Fruit fly (Drosophila melanogaster) whole organism, embryonic: Measurements from ENCODE around the gene Mpcp2.

Source experiments
- Abd-B ChIP-seq: fragments of 200-800 bp; sonication (Bioruptor generic); optimal IDR thresholded peaks from 2 replicates; lab custom pipeline; 2018; ENCODE audit warnings: missing biosample characterization, mild to moderate bottlenecking, missing genetic modification characterization, moderate library complexity
- Adf1 ChIP-seq: fragments of 200-800 bp; sonication (Bioruptor generic); IDR thresholded peaks from 2 replicates; pipeline ENCODE4 v1.3.6; 2022; ENCODE audit warnings: missing biosample characterization, missing genetic modification characterization
- Bgb ChIP-seq: fragments of 200-800 bp; sonication (Bioruptor generic); IDR thresholded peaks from 2 replicates; pipeline ENCODE4 v1.3.6; 2022; ENCODE audit warnings: missing biosample characterization, missing genetic modification characterization; ENCODE audit not compliant: partially characterized antibody
- CG10543 ChIP-seq: fragments of 200-800 bp; sonication (Bioruptor generic); optimal IDR thresholded peaks from 3 replicates; lab custom pipeline; 2017; ENCODE audit warnings: missing biosample characterization, mild to moderate bottlenecking, missing genetic modification characterization, moderate library complexity
- CG11504 ChIP-seq: fragments of 200-800 bp; sonication (Bioruptor generic); optimal IDR thresholded peaks from 3 replicates; lab custom pipeline; 2019; ENCODE audit warnings: missing biosample characterization, mild to moderate bottlenecking, missing genetic modification characterization, moderate library complexity
- CG15601 ChIP-seq: fragments of 200-800 bp; sonication (Bioruptor generic); optimal IDR thresholded peaks from 3 replicates; lab custom pipeline; 2019; ENCODE audit warnings: missing biosample characterization, mild to moderate bottlenecking, missing genetic modification characterization, moderate library complexity
- CG16813 ChIP-seq: fragments of 200-800 bp; sonication (Bioruptor generic); IDR thresholded peaks from 3 replicates; pipeline ENCODE4 v1.3.6; 2022; ENCODE audit warnings: missing biosample characterization, missing genetic modification characterization; ENCODE audit not compliant: partially characterized antibody
- CG16815 ChIP-seq: fragments of 200-800 bp; sonication (Bioruptor generic); optimal IDR thresholded peaks from 3 replicates; lab custom pipeline; 2017; ENCODE audit warnings: missing biosample characterization, mild to moderate bottlenecking, missing genetic modification characterization
- CG17328 ChIP-seq: fragments of 200-800 bp; sonication (Bioruptor generic); IDR thresholded peaks from 2 replicates; pipeline ENCODE4 v1.3.6; 2022; ENCODE audit warnings: missing biosample characterization, missing genetic modification characterization
- CG1792 ChIP-seq: fragments of 200-800 bp; sonication (Bioruptor generic); optimal IDR thresholded peaks from 2 replicates; lab custom pipeline; 2016; ENCODE audit warnings: missing biosample characterization, missing genetic modification characterization
- CG18262 ChIP-seq: fragments of 200-800 bp; optimal IDR thresholded peaks from 3 replicates; lab custom pipeline; 2019; ENCODE audit warnings: missing biosample characterization, mild to moderate bottlenecking, missing genetic modification characterization, moderate library complexity
- CG3281 ChIP-seq: fragments of 200-800 bp; sonication (Bioruptor generic); optimal IDR thresholded peaks from 3 replicates; lab custom pipeline; 2017; ENCODE audit warnings: missing biosample characterization, mild to moderate bottlenecking, missing genetic modification characterization
- CG3407 ChIP-seq: fragments of 200-800 bp; sonication (Bioruptor generic); optimal IDR thresholded peaks from 2 replicates; lab custom pipeline; 2018; ENCODE audit warnings: missing biosample characterization, mild to moderate bottlenecking, missing genetic modification characterization
- CG34376 ChIP-seq: fragments of 200-800 bp; sonication (Bioruptor generic); optimal IDR thresholded peaks from 2 replicates; lab custom pipeline; 2018; ENCODE audit warnings: missing biosample characterization, mild to moderate bottlenecking, missing genetic modification characterization
- CG42726 ChIP-seq: fragments of 200-800 bp; sonication (Bioruptor generic); IDR thresholded peaks from 2 replicates; pipeline ENCODE4 v1.3.6; 2022; ENCODE audit warnings: missing biosample characterization, missing genetic modification characterization; ENCODE audit not compliant: partially characterized antibody
- CG4404 ChIP-seq: fragments of 200-800 bp; sonication (Bioruptor generic); IDR thresholded peaks from 2 replicates; pipeline ENCODE4 v1.3.6; 2022; ENCODE audit warnings: missing biosample characterization, missing genetic modification characterization
- CG6765 ChIP-seq: fragments of 200-800 bp; sonication (Bioruptor generic); optimal IDR thresholded peaks from 3 replicates; lab custom pipeline; 2017; ENCODE audit warnings: missing biosample characterization, mild to moderate bottlenecking, missing genetic modification characterization
- CG8478 ChIP-seq: fragments of >200 bp; optimal IDR thresholded peaks from 2 replicates; lab custom pipeline; 2018
- CG8924 ChIP-seq: fragments of 200-800 bp; optimal IDR thresholded peaks from 3 replicates; lab custom pipeline; 2019; ENCODE audit warnings: missing biosample characterization, mild to moderate bottlenecking, missing genetic modification characterization, moderate library complexity
- CTCF ChIP-seq: fragments of 200-800 bp; sonication (Bioruptor generic); optimal IDR thresholded peaks from 2 replicates; lab custom pipeline; 2017; ENCODE audit warnings: missing biosample characterization, mild to moderate bottlenecking, missing genetic modification characterization, moderate library complexity
- Fer1 ChIP-seq: fragments of 200-800 bp; sonication (Bioruptor generic); optimal IDR thresholded peaks from 2 replicates; lab custom pipeline; 2017; ENCODE audit warnings: missing biosample characterization, mild to moderate bottlenecking, missing genetic modification characterization
- Fer3 ChIP-seq: fragments of 200-800 bp; sonication (Bioruptor generic); optimal IDR thresholded peaks from 2 replicates; lab custom pipeline; 2018; ENCODE audit warnings: missing biosample characterization, mild to moderate bottlenecking, missing genetic modification characterization, moderate library complexity
- HmgZ ChIP-seq: fragments of 200-800 bp; sonication (Bioruptor generic); optimal IDR thresholded peaks from 2 replicates; lab custom pipeline; 2018; ENCODE audit warnings: missing biosample characterization, mild to moderate bottlenecking, missing genetic modification characterization
- Hr51 ChIP-seq, 2 experiments: fragments of 200-800 bp; sonication (Bioruptor generic); optimal IDR thresholded peaks; 2 replicates in 1 of 2; 3 replicates in 1 of 2; lab custom pipeline; 2016 to 2018; ENCODE audit warnings: missing biosample characterization in 2 of 2, missing genetic modification characterization in 2 of 2, mild to moderate bottlenecking in 1 of 2, moderate library complexity in 1 of 2
- Lhr ChIP-seq: fragments of 200-800 bp; sonication (Bioruptor generic); optimal IDR thresholded peaks from 3 replicates; lab custom pipeline; 2017; ENCODE audit warnings: mild to moderate bottlenecking, missing biosample characterization, missing genetic modification reagents, missing genetic modification characterization
- Lpt ChIP-seq: fragments of >200 bp; optimal IDR thresholded peaks from 2 replicates; lab custom pipeline; 2018; ENCODE audit warnings: missing biosample characterization, missing genetic modification characterization
- MESR4 ChIP-seq: fragments of 200-800 bp; sonication (Bioruptor generic); optimal IDR thresholded peaks from 2 replicates; lab custom pipeline; 2018; ENCODE audit warnings: missing biosample characterization, mild to moderate bottlenecking, missing genetic modification characterization, moderate library complexity
- Meics ChIP-seq: fragments of 200-800 bp; sonication (Bioruptor generic); optimal IDR thresholded peaks from 2 replicates; lab custom pipeline; 2017; ENCODE audit warnings: missing biosample characterization, mild to moderate bottlenecking, missing genetic modification characterization
- Opbp ChIP-seq: fragments of 200-800 bp; sonication (Bioruptor generic); IDR thresholded peaks from 3 replicates; pipeline ENCODE4 v1.3.6; 2022; ENCODE audit warnings: missing biosample characterization, missing genetic modification characterization; ENCODE audit not compliant: partially characterized antibody
- Rfx ChIP-seq: fragments of 200-800 bp; sonication (Bioruptor generic); IDR thresholded peaks from 2 replicates; pipeline ENCODE4 v1.3.6; 2022; ENCODE audit warnings: missing biosample characterization, missing genetic modification characterization
- ab ChIP-seq: fragments of 200-800 bp; sonication (Bioruptor generic); optimal IDR thresholded peaks from 2 replicates; lab custom pipeline; 2016; ENCODE audit warnings: missing biosample characterization, missing genetic modification characterization
- amos ChIP-seq: fragments of 200-800 bp; sonication (Bioruptor generic); IDR thresholded peaks from 2 replicates; pipeline ENCODE4 v1.3.6; 2022; ENCODE audit warnings: missing biosample characterization, missing genetic modification characterization; ENCODE audit not compliant: partially characterized antibody
- ase ChIP-seq: fragments of 200-800 bp; sonication (Bioruptor generic); IDR thresholded peaks from 3 replicates; pipeline ENCODE4 v1.3.6; 2022; ENCODE audit warnings: missing biosample characterization, missing genetic modification characterization
- bab2 ChIP-seq: fragments of 200-800 bp; sonication (Bioruptor generic); optimal IDR thresholded peaks from 2 replicates; lab custom pipeline; 2016; ENCODE audit warnings: missing biosample characterization, missing genetic modification characterization
- cwo ChIP-seq: fragments of 200-800 bp; sonication (Bioruptor generic); optimal IDR thresholded peaks from 3 replicates; lab custom pipeline; 2017; ENCODE audit warnings: missing biosample characterization, missing genetic modification characterization, mild to moderate bottlenecking, moderate library complexity, missing genetic modification reagents
- dati ChIP-seq: fragments of 200-800 bp; sonication (Bioruptor generic); IDR thresholded peaks from 2 replicates; pipeline ENCODE4 v1.3.6; 2022; ENCODE audit warnings: missing biosample characterization, missing genetic modification characterization
- ems ChIP-seq: fragments of 200-800 bp; sonication (Bioruptor generic); optimal IDR thresholded peaks from 3 replicates; lab custom pipeline; 2016; ENCODE audit warnings: missing biosample characterization, missing genetic modification characterization
- hth ChIP-seq: fragments of >200 bp; optimal IDR thresholded peaks from 2 replicates; lab custom pipeline; 2017; ENCODE audit warnings: inconsistent platforms
- knrl ChIP-seq: fragments of 200-800 bp; sonication (Bioruptor generic); IDR thresholded peaks from 3 replicates; pipeline ENCODE4 v1.3.6; 2022; ENCODE audit warnings: missing biosample characterization, missing genetic modification characterization; ENCODE audit not compliant: partially characterized antibody
- nerfin-2 ChIP-seq: fragments of 200-800 bp; sonication (Bioruptor generic); IDR thresholded peaks from 2 replicates; pipeline ENCODE4 v1.3.6; 2022; ENCODE audit warnings: missing biosample characterization, missing genetic modification characterization; ENCODE audit not compliant: partially characterized antibody
- nmo ChIP-seq: fragments of 200-800 bp; sonication (Bioruptor generic); optimal IDR thresholded peaks from 2 replicates; lab custom pipeline; 2018; ENCODE audit warnings: missing biosample characterization, mild to moderate bottlenecking, missing genetic modification characterization, moderate library complexity
- pita ChIP-seq: fragments of 200-800 bp; sonication (Bioruptor generic); optimal IDR thresholded peaks from 2 replicates; lab custom pipeline; 2017; ENCODE audit warnings: missing biosample characterization, mild to moderate bottlenecking, missing genetic modification characterization
- repo ChIP-seq: fragments of 200-800 bp; sonication (Bioruptor generic); optimal IDR thresholded peaks from 2 replicates; lab custom pipeline; 2016; ENCODE audit warnings: missing biosample characterization, missing genetic modification characterization
- run ChIP-seq: fragments of 200-800 bp; sonication (Bioruptor generic); optimal IDR thresholded peaks from 3 replicates; lab custom pipeline; 2018; ENCODE audit warnings: missing biosample characterization, mild to moderate bottlenecking, missing genetic modification characterization
- sc ChIP-seq, 3 experiments: fragments of >200 bp in 2 of 3; fragments of 200-800 bp in 1 of 3; sonication (Bioruptor generic) in 1 of 3; optimal IDR thresholded peaks; 2 replicates in 2 of 3; 3 replicates in 1 of 3; lab custom pipeline; 2017; ENCODE audit warnings: mild to moderate bottlenecking in 1 of 3, missing biosample characterization in 1 of 3, missing genetic modification characterization in 1 of 3, missing genetic modification reagents in 1 of 3
- schlank ChIP-seq: fragments of 200-800 bp; sonication (Bioruptor generic); optimal IDR thresholded peaks from 2 replicates; lab custom pipeline; 2018; ENCODE audit warnings: missing biosample characterization, mild to moderate bottlenecking, missing genetic modification characterization
- sens ChIP-seq: fragments of 200-800 bp; sonication (Bioruptor generic); peaks from one replicate; lab custom pipeline; 2016; ENCODE audit warnings: missing biosample characterization, missing genetic modification characterization
- stwl ChIP-seq: fragments of 200-800 bp; sonication (Bioruptor generic); optimal IDR thresholded peaks from 3 replicates; lab custom pipeline; 2018; ENCODE audit warnings: missing biosample characterization, mild to moderate bottlenecking, missing genetic modification characterization, moderate library complexity
- tio ChIP-seq: fragments of 200-800 bp; sonication (Bioruptor generic); optimal IDR thresholded peaks from 2 replicates; lab custom pipeline; 2017; ENCODE audit warnings: missing biosample characterization, missing genetic modification characterization, inconsistent platforms
- trem ChIP-seq: fragments of 200-800 bp; optimal IDR thresholded peaks from 3 replicates; lab custom pipeline; 2019; ENCODE audit warnings: missing biosample characterization, mild to moderate bottlenecking, missing genetic modification characterization, moderate library complexity
- yki ChIP-seq: fragments of >200 bp; optimal IDR thresholded peaks from 3 replicates; lab custom pipeline; 2018

Gene Mpcp2

DNA sequence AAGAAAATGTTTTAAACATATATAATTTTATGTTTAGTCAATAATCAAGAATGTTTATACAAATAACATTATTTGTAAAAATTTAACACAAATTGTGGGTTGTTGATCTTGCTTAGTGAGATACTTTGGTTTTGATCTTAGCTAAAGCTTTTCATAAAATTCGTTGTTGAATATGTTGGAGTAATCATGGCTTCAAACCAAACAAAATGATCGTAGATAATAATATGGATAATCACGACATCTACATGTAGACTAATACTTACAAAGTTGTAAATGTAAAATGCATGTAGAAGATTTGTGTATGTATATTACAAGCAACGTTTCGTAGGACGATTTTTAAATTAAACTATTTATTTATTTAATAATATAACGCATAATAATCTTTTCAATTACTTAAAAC lies 24.2 kb upstream of the Mpcp2 start:
- TF ChIP-seq Lhr (GFP tag; lab: Kevin White, UChicago), result peak; percentile 38
- no peak for TF ChIP-seq Hr51 (GFP tag; optimal IDR thresholded peaks at IDR 0.05; lab: Kevin White, UChicago)
- peak; percentile 47 for TF ChIP-seq stwl (tag; lab: Kevin White, UChicago)
- TF ChIP-seq cwo (GFP tag; lab: Kevin White, UChicago), result no peak
- peak; percentile 3 for TF ChIP-seq trem (tag; lab: Kevin White, UChicago)
- TF ChIP-seq Abd-B (GFP tag; lab: Kevin White, UChicago), result peak; percentile 7
- no peak for TF ChIP-seq CG10543 (GFP tag; lab: Kevin White, UChicago)
- TF ChIP-seq Opbp (GFP tag; lab: Robert Waterston, UW), result 0 out of 3 replicates have a peak, but pooled peaks have one; percentile 24
- TF ChIP-seq Fer1 (GFP tag; lab: Kevin White, UChicago), result no peak
- no peak for TF ChIP-seq CG18262 (tag; lab: Kevin White, UChicago)
- peak; percentile 83 for TF ChIP-seq pita (GFP tag; lab: Kevin White, UChicago)
- TF ChIP-seq dati (GFP tag; lab: Robert Waterston, UW), result no peak
- no peak for TF ChIP-seq ems (GFP tag; lab: Kevin White, UChicago)
- peak; percentile 53 for TF ChIP-seq amos
- no peak for TF ChIP-seq CG8924 (tag; lab: Kevin White, UChicago)
- TF ChIP-seq bab2, result no peak
- TF ChIP-seq CG17328 (GFP tag; lab: Robert Waterston, UW), result no peak
- TF ChIP-seq yki, result no peak
- no peak for TF ChIP-seq sc (optimal IDR thresholded peaks at IDR 0.05; lab: Kevin White, UChicago)
- no peak for TF ChIP-seq sc (GFP tag; optimal IDR thresholded peaks at IDR 0.05; lab: Kevin White, UChicago)
- TF ChIP-seq CG1792, result no peak
- no peak for TF ChIP-seq Adf1
- no peak for TF ChIP-seq MESR4 (GFP tag; lab: Kevin White, UChicago)
- no peak for TF ChIP-seq CG4404 (GFP tag; lab: Robert Waterston, UW)
- TF ChIP-seq ase (GFP tag; lab: Robert Waterston, UW), result no peak
- TF ChIP-seq Lpt (GFP tag; lab: Kevin White, UChicago), result no peak
- TF ChIP-seq Fer3 (tag; lab: Kevin White, UChicago), result no peak
- no peak for TF ChIP-seq Rfx (GFP tag; lab: Robert Waterston, UW)
- TF ChIP-seq CG16815 (GFP tag; lab: Kevin White, UChicago), result no peak
- no peak for TF ChIP-seq repo (GFP tag; lab: Kevin White, UChicago)
- peak; percentile 6 for TF ChIP-seq CG11504 (tag; lab: Kevin White, UChicago)
- TF ChIP-seq tio (GFP tag; lab: Kevin White, UChicago), result no peak
- no peak for TF ChIP-seq CG3281
- peak; percentile 65 for TF ChIP-seq sens (GFP tag; lab: Kevin White, UChicago)
- TF ChIP-seq nerfin-2 (GFP tag; lab: Robert Waterston, UW), result no peak
- TF ChIP-seq CG8478, result peak; percentile 22
- TF ChIP-seq CG34376 (GFP tag; lab: Kevin White, UChicago), result no peak
- TF ChIP-seq hth (lab: Kevin White, UChicago), result no peak
- TF ChIP-seq knrl (GFP tag; lab: Robert Waterston, UW), result peak; percentile 36; the same call in 1 of the 3 replicates
- no peak for TF ChIP-seq CG3407 (GFP tag; lab: Kevin White, UChicago)
- peak; percentile 52; the same call in 1 of the 2 replicates for TF ChIP-seq Bgb (GFP tag; lab: Robert Waterston, UW)
- TF ChIP-seq run (tag; lab: Kevin White, UChicago), result no peak
- TF ChIP-seq CG6765 (GFP tag; lab: Kevin White, UChicago), result no peak
- TF ChIP-seq ab (GFP tag; lab: Kevin White, UChicago), result no peak
- no peak for TF ChIP-seq schlank
- peak; percentile 34; the same call in 1 of the 2 replicates for TF ChIP-seq CG42726 (GFP tag; lab: Robert Waterston, UW)
- TF ChIP-seq Meics (GFP tag; lab: Kevin White, UChicago), result no peak
- no peak for TF ChIP-seq CG15601 (tag; lab: Kevin White, UChicago)
- TF ChIP-seq nmo, result peak; percentile 4
- TF ChIP-seq CG16813 (GFP tag; lab: Robert Waterston, UW), result peak; percentile 34; the same call in 1 of the 3 replicates
- TF ChIP-seq CTCF (GFP tag; lab: Kevin White, UChicago), result peak; percentile 83
- TF ChIP-seq HmgZ, result peak; percentile 23
